Fruit fly (Drosophila melanogaster): ENCODE measurements around the gene CG9281.

Gene CG9281

dm6 chrX:15740288-15740726 lies 30.0 kb upstream of the CG9281 start (continued):
- TF ChIP-seq Sin3A (optimal IDR thresholded peaks at IDR 0.05) = no peak
- TF ChIP-seq cato (GFP tag; optimal IDR thresholded peaks at IDR 0.05; ENCODE audit: borderline replicate concordance) = peak; percentile 29
- peak; percentile 47 for TF ChIP-seq ssp (GFP tag; IDR thresholded peaks at IDR 0.05)
- TF ChIP-seq CG2120 (GFP tag; optimal IDR thresholded peaks at IDR 0.05) = peak; percentile 91
- no peak for TF ChIP-seq ftz-f1 (GFP tag; optimal IDR thresholded peaks at IDR 0.05)
- peak; percentile 37 for TF ChIP-seq CG6813 (GFP tag; optimal IDR thresholded peaks at IDR 0.05)
- TF ChIP-seq CG14014 (GFP tag; IDR thresholded peaks at IDR 0.05) = peak; percentile 80
- TF ChIP-seq CG11247 (GFP tag; IDR thresholded peaks at IDR 0.05) = peak; percentile 64
- peak; percentile 91 for TF ChIP-seq slbo (GFP tag; IDR thresholded peaks at IDR 0.05)
- no peak for TF ChIP-seq knrl (GFP tag; IDR thresholded peaks at IDR 0.05; ENCODE audit: partially characterized antibody)
- TF ChIP-seq gsb-n (tag; optimal IDR thresholded peaks at IDR 0.05) = no peak
- peak; percentile 45 for TF ChIP-seq NC2β (GFP tag; optimal IDR thresholded peaks at IDR 0.05)
- TF ChIP-seq CG12942 (GFP tag; optimal IDR thresholded peaks at IDR 0.05) = peak; percentile 30
- TF ChIP-seq fd3F (GFP tag; optimal IDR thresholded peaks at IDR 0.05) = peak; percentile 60
- peak; percentile 71 for TF ChIP-seq CG9215 (GFP tag; IDR thresholded peaks at IDR 0.05)
- no peak for TF ChIP-seq sqz (GFP tag; optimal IDR thresholded peaks at IDR 0.05)
- no peak for TF ChIP-seq nau (GFP tag; optimal IDR thresholded peaks at IDR 0.05)
- no peak for TF ChIP-seq CG6654 (GFP tag; optimal IDR thresholded peaks at IDR 0.05)
- TF ChIP-seq CG10431 (GFP tag; optimal IDR thresholded peaks at IDR 0.05) = no peak
- no peak for TF ChIP-seq sim (GFP tag; IDR thresholded peaks at IDR 0.05)
- no peak for TF ChIP-seq gce (GFP tag; IDR thresholded peaks at IDR 0.05)
- peak; percentile 69 for TF ChIP-seq CG32772 (GFP tag; IDR thresholded peaks at IDR 0.05)
- no peak for TF ChIP-seq Neu2 (GFP tag; optimal IDR thresholded peaks at IDR 0.05; ENCODE audit: borderline replicate concordance)
- TF ChIP-seq BEAF-32 (GFP tag; optimal IDR thresholded peaks at IDR 0.05) = no peak
- TF ChIP-seq CG11456 (GFP tag; IDR thresholded peaks at IDR 0.05) = peak; percentile 82
- TF ChIP-seq CG17186 (GFP tag; optimal IDR thresholded peaks at IDR 0.05) = no peak
- peak; percentile 61 for TF ChIP-seq CG2712 (tag; optimal IDR thresholded peaks at IDR 0.05)
- peak; percentile 47 for TF ChIP-seq her (GFP tag; optimal IDR thresholded peaks at IDR 0.05)
- TF ChIP-seq crol (GFP tag; IDR thresholded peaks at IDR 0.05) = no peak
- TF ChIP-seq CG7357 (GFP tag; IDR thresholded peaks at IDR 0.05) = peak; percentile 26; the same call in 1 of the 3 replicates
- TF ChIP-seq CG14441 (GFP tag; IDR thresholded peaks at IDR 0.05) = peak; percentile 84
- no peak for TF ChIP-seq pb (GFP tag; optimal IDR thresholded peaks at IDR 0.05)
- TF ChIP-seq Nf-YB (GFP tag; optimal IDR thresholded peaks at IDR 0.05) = peak; percentile 44
- peak; percentile 78 for TF ChIP-seq CG3847 (GFP tag; IDR thresholded peaks at IDR 0.05)
- peak; percentile 97 for TF ChIP-seq GATAe (GFP tag; conservative IDR thresholded peaks at IDR 0.05)
- TF ChIP-seq eve (GFP tag; optimal IDR thresholded peaks at IDR 0.05) = no peak
- no peak for TF ChIP-seq tio (GFP tag; optimal IDR thresholded peaks at IDR 0.05)
- no peak for TF ChIP-seq Sry-β (GFP tag; optimal IDR thresholded peaks at IDR 0.05)
- TF ChIP-seq hth (optimal IDR thresholded peaks at IDR 0.05) = no peak
- no peak for TF ChIP-seq CG12236 (GFP tag; optimal IDR thresholded peaks at IDR 0.05)
- peak; percentile 47 for TF ChIP-seq NK7.1 (GFP tag; optimal IDR thresholded peaks at IDR 0.05)
- no peak for TF ChIP-seq cad (GFP tag; optimal IDR thresholded peaks at IDR 0.05)
- TF ChIP-seq tup (GFP tag; optimal IDR thresholded peaks at IDR 0.05) = no peak
- peak; percentile 53 for TF ChIP-seq CG18262 (tag; optimal IDR thresholded peaks at IDR 0.05)
- peak; percentile 76 for TF ChIP-seq Hand (GFP tag; optimal IDR thresholded peaks at IDR 0.05)
- TF ChIP-seq wek (GFP tag; optimal IDR thresholded peaks at IDR 0.05) = no peak
- no peak for TF ChIP-seq CG15601 (tag; optimal IDR thresholded peaks at IDR 0.05)
- TF ChIP-seq D19B (GFP tag; optimal IDR thresholded peaks at IDR 0.05) = peak; percentile 66
- no peak for TF ChIP-seq Dip2 (GFP tag; IDR thresholded peaks at IDR 0.05)
- no peak for TF ChIP-seq CG3065 (GFP tag; optimal IDR thresholded peaks at IDR 0.05)
- peak; percentile 69 for TF ChIP-seq CG12391 (tag; optimal IDR thresholded peaks at IDR 0.05)
- TF ChIP-seq CG1647 (GFP tag; optimal IDR thresholded peaks at IDR 0.05) = no peak

Data from whole organism, embryonic.